Fruit fly (Drosophila melanogaster) whole organism, embryonic: ENCODE results near the gene shf.
A peak's percentile ranks its signal among the peaks of the same experiment; 100 is the strongest.

ENCODE experiments used
- Asciz ChIP-seq: fragments of 200-800 bp; sonication (Bioruptor generic); optimal IDR thresholded peaks from 2 replicates; lab custom pipeline; 2017; ENCODE audit warnings: missing biosample characterization, mild to moderate bottlenecking, missing genetic modification characterization, missing genetic modification reagents
- Awh ChIP-seq: fragments of 200-800 bp; sonication (Bioruptor generic); IDR thresholded peaks from 2 replicates; pipeline ENCODE4, ENCODE4 v1.3.6; 2022; ENCODE audit warnings: missing biosample characterization, missing genetic modification characterization
- Bteb2 ChIP-seq: fragments of 200-800 bp; sonication (Bioruptor generic); optimal IDR thresholded peaks from 2 replicates; lab custom pipeline; 2016; ENCODE audit warnings: missing biosample characterization, missing genetic modification characterization
- CG1024 ChIP-seq: fragments of 200-800 bp; sonication (Bioruptor generic); IDR thresholded peaks from 2 replicates; pipeline ENCODE4 v1.3.6; 2022; ENCODE audit warnings: missing biosample characterization, missing genetic modification characterization
- CG10431 ChIP-seq: fragments of 200-800 bp; sonication (Bioruptor generic); optimal IDR thresholded peaks from 3 replicates; lab custom pipeline; 2018; ENCODE audit warnings: missing biosample characterization, mild to moderate bottlenecking, missing genetic modification characterization
- CG11504 ChIP-seq: fragments of 200-800 bp; sonication (Bioruptor generic); optimal IDR thresholded peaks from 3 replicates; lab custom pipeline; 2019; ENCODE audit warnings: missing biosample characterization, mild to moderate bottlenecking, missing genetic modification characterization, moderate library complexity
- CG11696 ChIP-seq: fragments of 200-800 bp; sonication (Bioruptor generic); IDR thresholded peaks from 2 replicates; pipeline ENCODE4 v1.3.6; 2022; ENCODE audit warnings: missing biosample characterization, missing genetic modification characterization
- CG13123 ChIP-seq: fragments of 200-800 bp; sonication (Bioruptor generic); optimal IDR thresholded peaks from 2 replicates; lab custom pipeline; 2016; ENCODE audit warnings: missing biosample characterization, missing genetic modification characterization
- CG13624 ChIP-seq: fragments of 200-800 bp; sonication (Bioruptor generic); optimal IDR thresholded peaks from 2 replicates; lab custom pipeline; 2016; ENCODE audit warnings: missing biosample characterization, missing genetic modification characterization
- CG14667 ChIP-seq: fragments of 200-800 bp; sonication (Bioruptor generic); IDR thresholded peaks from 2 replicates; pipeline ENCODE4 v1.3.6; 2022; ENCODE audit warnings: missing biosample characterization, missing genetic modification characterization
- CG15073 ChIP-seq: fragments of 200-800 bp; sonication (Bioruptor generic); optimal IDR thresholded peaks from 2 replicates; lab custom pipeline; 2016; ENCODE audit warnings: missing biosample characterization, missing genetic modification characterization
- CG15514 ChIP-seq: fragments of 200-800 bp; sonication (Bioruptor generic); optimal IDR thresholded peaks from 3 replicates; lab custom pipeline; 2017; ENCODE audit warnings: missing biosample characterization, missing genetic modification characterization, mild to moderate bottlenecking, moderate library complexity, missing genetic modification reagents
- CG1602 ChIP-seq: fragments of 200-800 bp; sonication (Bioruptor generic); optimal IDR thresholded peaks from 3 replicates; lab custom pipeline; 2016; ENCODE audit warnings: missing biosample characterization, missing genetic modification characterization
- CG2678 ChIP-seq: fragments of 200-800 bp; sonication (Bioruptor generic); optimal IDR thresholded peaks from 3 replicates; lab custom pipeline; 2019; ENCODE audit warnings: missing biosample characterization, mild to moderate bottlenecking, missing genetic modification characterization, moderate library complexity
- CG3163 ChIP-seq: fragments of 200-800 bp; sonication (Bioruptor generic); optimal IDR thresholded peaks from 3 replicates; lab custom pipeline; 2016; ENCODE audit warnings: missing biosample characterization, missing genetic modification characterization
- CG32767 ChIP-seq: fragments of 200-800 bp; sonication (Bioruptor generic); IDR thresholded peaks from 2 replicates; pipeline ENCODE4 v1.3.6; 2022; ENCODE audit warnings: missing biosample characterization, missing genetic modification characterization
- CG3838 ChIP-seq: fragments of 200-800 bp; sonication (Bioruptor generic); optimal IDR thresholded peaks from 3 replicates; lab custom pipeline; 2016; ENCODE audit warnings: missing biosample characterization, missing genetic modification characterization
- CG6854 ChIP-seq: fragments of 200-800 bp; sonication (Bioruptor generic); optimal IDR thresholded peaks from 3 replicates; lab custom pipeline; 2017; ENCODE audit warnings: missing biosample characterization, mild to moderate bottlenecking, missing genetic modification characterization
- CG8388 ChIP-seq: fragments of 200-800 bp; sonication (Bioruptor generic); optimal IDR thresholded peaks from 2 replicates; lab custom pipeline; 2019; ENCODE audit warnings: missing biosample characterization, mild to moderate bottlenecking, missing genetic modification characterization, moderate library complexity
- CG9215 ChIP-seq: fragments of 200-800 bp; sonication (Bioruptor generic); IDR thresholded peaks from 2 replicates; pipeline ENCODE4 v1.3.6; 2022; ENCODE audit warnings: missing biosample characterization, missing genetic modification characterization
- Camta ChIP-seq: fragments of 200-800 bp; sonication (Bioruptor generic); optimal IDR thresholded peaks from 2 replicates; lab custom pipeline; 2016; ENCODE audit warnings: missing biosample characterization, missing genetic modification characterization
- ERR ChIP-seq: fragments of 200-800 bp; sonication (Bioruptor generic); optimal IDR thresholded peaks from 2 replicates; lab custom pipeline; 2016; ENCODE audit warnings: missing biosample characterization, missing genetic modification characterization
- Elba2 ChIP-seq: fragments of 200-800 bp; sonication (Bioruptor generic); optimal IDR thresholded peaks from 3 replicates; lab custom pipeline; 2016; ENCODE audit warnings: missing biosample characterization, missing genetic modification characterization
- H15 ChIP-seq: fragments of 200-800 bp; sonication (Bioruptor generic); IDR thresholded peaks from 3 replicates; pipeline ENCODE4 v1.3.6; 2022; ENCODE audit warnings: missing biosample characterization, missing genetic modification characterization
- HmgZ ChIP-seq: fragments of 200-800 bp; sonication (Bioruptor generic); optimal IDR thresholded peaks from 2 replicates; lab custom pipeline; 2018; ENCODE audit warnings: missing biosample characterization, mild to moderate bottlenecking, missing genetic modification characterization
- Neu2 ChIP-seq: fragments of 200-800 bp; sonication (Bioruptor generic); optimal IDR thresholded peaks from 3 replicates; lab custom pipeline; 2016; ENCODE audit warnings: missing biosample characterization, missing genetic modification characterization, borderline replicate concordance
- Nf-YA ChIP-seq: fragments of 200-800 bp; sonication (Bioruptor generic); IDR thresholded peaks from 2 replicates; pipeline ENCODE4 v1.3.6; 2022; ENCODE audit warnings: missing biosample characterization, missing genetic modification characterization
- Opbp ChIP-seq: fragments of 200-800 bp; sonication (Bioruptor generic); IDR thresholded peaks from 3 replicates; pipeline ENCODE4 v1.3.6; 2022; ENCODE audit warnings: missing biosample characterization, missing genetic modification characterization; ENCODE audit not compliant: partially characterized antibody
- Spps ChIP-seq: fragments of 200-800 bp; sonication (Bioruptor generic); optimal IDR thresholded peaks from 2 replicates; lab custom pipeline; 2018; ENCODE audit warnings: missing biosample characterization, mild to moderate bottlenecking, missing genetic modification characterization
- Sry-δ ChIP-seq: fragments of 200-800 bp; sonication (Bioruptor generic); optimal IDR thresholded peaks from 2 replicates; lab custom pipeline; 2016; ENCODE audit warnings: missing biosample characterization, missing genetic modification characterization
- az2 ChIP-seq: fragments of 200-800 bp; sonication (Bioruptor generic); optimal IDR thresholded peaks from 3 replicates; lab custom pipeline; 2016; ENCODE audit warnings: missing biosample characterization, missing genetic modification characterization
- bab2 ChIP-seq: fragments of 200-800 bp; sonication (Bioruptor generic); optimal IDR thresholded peaks from 2 replicates; lab custom pipeline; 2016; ENCODE audit warnings: missing biosample characterization, missing genetic modification characterization
- chm ChIP-seq: fragments of 200-800 bp; sonication (Bioruptor generic); IDR thresholded peaks from 2 replicates; pipeline ENCODE4 v1.3.6; 2022; ENCODE audit warnings: missing biosample characterization, missing genetic modification characterization
- corto ChIP-seq: fragments of 200-800 bp; sonication (Bioruptor generic); optimal IDR thresholded peaks from 2 replicates; lab custom pipeline; 2016; ENCODE audit warnings: missing biosample characterization, mild to moderate bottlenecking, missing genetic modification characterization, moderate library complexity
- crol ChIP-seq: fragments of 200-800 bp; sonication (Bioruptor generic); IDR thresholded peaks from 2 replicates; pipeline ENCODE4 v1.3.6; 2022; ENCODE audit warnings: missing biosample characterization, missing genetic modification characterization
- danr ChIP-seq: fragments of 200-800 bp; sonication (Bioruptor generic); IDR thresholded peaks from 2 replicates; pipeline ENCODE4 v1.3.6; 2022; ENCODE audit warnings: missing biosample characterization, missing genetic modification characterization
- ewg ChIP-seq: fragments of 200-800 bp; sonication (Bioruptor generic); optimal IDR thresholded peaks from 3 replicates; lab custom pipeline; 2017; ENCODE audit warnings: mild to moderate bottlenecking, missing biosample characterization, missing genetic modification reagents, missing genetic modification characterization
- gce ChIP-seq: fragments of 200-800 bp; sonication (Bioruptor generic); IDR thresholded peaks from 3 replicates; pipeline ENCODE4 v1.3.6; 2022; ENCODE audit warnings: missing biosample characterization, missing genetic modification characterization
- lov ChIP-seq, 2 experiments: fragments of 200-800 bp in 1 of 2; fragments of >200 bp in 1 of 2; sonication (Bioruptor generic) in 1 of 2; IDR thresholded peaks in 1 of 2; optimal IDR thresholded peaks in 1 of 2; 2 replicates in 1 of 2; 3 replicates in 1 of 2; pipeline versions ENCODE4 v1.3.6 to Lab custom; 2017 to 2022; ENCODE audit warnings: missing biosample characterization in 1 of 2, missing genetic modification characterization in 1 of 2
- nerfin-2 ChIP-seq: fragments of 200-800 bp; sonication (Bioruptor generic); IDR thresholded peaks from 2 replicates; pipeline ENCODE4 v1.3.6; 2022; ENCODE audit warnings: missing biosample characterization, missing genetic modification characterization; ENCODE audit not compliant: partially characterized antibody
- nmo ChIP-seq: fragments of 200-800 bp; sonication (Bioruptor generic); optimal IDR thresholded peaks from 2 replicates; lab custom pipeline; 2018; ENCODE audit warnings: missing biosample characterization, mild to moderate bottlenecking, missing genetic modification characterization, moderate library complexity
- org-1 ChIP-seq: fragments of 200-800 bp; sonication (Bioruptor generic); optimal IDR thresholded peaks from 2 replicates; lab custom pipeline; 2017; ENCODE audit warnings: missing biosample characterization, missing genetic modification characterization
- prd ChIP-seq, 3 experiments: fragments of >200 bp in 2 of 3; fragments of 200-800 bp in 1 of 3; sonication (Bioruptor generic) in 1 of 3; optimal IDR thresholded peaks in 2 of 3; IDR thresholded peaks in 1 of 3; 2 replicates in 2 of 3; 3 replicates in 1 of 3; pipeline versions ENCODE4 v1.3.6 to Lab custom; 2017 to 2022; ENCODE audit warnings: missing biosample characterization in 1 of 3, missing genetic modification characterization in 1 of 3
- run ChIP-seq: fragments of 200-800 bp; sonication (Bioruptor generic); optimal IDR thresholded peaks from 3 replicates; lab custom pipeline; 2018; ENCODE audit warnings: missing biosample characterization, mild to moderate bottlenecking, missing genetic modification characterization
- sens-2 ChIP-seq: fragments of 200-800 bp; sonication (Bioruptor generic); IDR thresholded peaks from 2 replicates; pipeline ENCODE4 v1.3.6; 2022; ENCODE audit warnings: missing biosample characterization, missing genetic modification characterization
- slp2 ChIP-seq: fragments of 200-800 bp; sonication (Bioruptor generic); optimal IDR thresholded peaks from 2 replicates; lab custom pipeline; 2016; ENCODE audit warnings: missing biosample characterization, missing genetic modification characterization
- stc ChIP-seq: fragments of 200-800 bp; sonication (Bioruptor generic); IDR thresholded peaks from 2 replicates; pipeline ENCODE4 v1.3.6; 2022; ENCODE audit warnings: missing biosample characterization, missing genetic modification characterization
- tin ChIP-seq: fragments of 200-800 bp; sonication (Bioruptor generic); optimal IDR thresholded peaks from 3 replicates; lab custom pipeline; 2016; ENCODE audit warnings: missing biosample characterization, missing genetic modification characterization
- wor ChIP-seq: fragments of 200-800 bp; sonication (Bioruptor generic); IDR thresholded peaks from 2 replicates; pipeline ENCODE4 v1.3.6; 2022; ENCODE audit warnings: missing biosample characterization, missing genetic modification characterization
- zen ChIP-seq: fragments of 200-800 bp; sonication (Bioruptor generic); optimal IDR thresholded peaks from 3 replicates; lab custom pipeline; 2018; ENCODE audit warnings: missing biosample characterization, mild to moderate bottlenecking, missing genetic modification characterization, moderate library complexity

The shf gene

dm6 chrX:6800726-6801296 lies 21.4 kb upstream of the shf start (continued):
- TF ChIP-seq Neu2 (GFP tag; lab: Kevin White, UChicago) (no peak), CG8388 (GFP tag; lab: Kevin White, UChicago) (no peak), crol (GFP tag; lab: Robert Waterston, UW) (peak; percentile 100), wor (GFP tag; lab: Robert Waterston, UW) (no peak), gce (GFP tag; lab: Robert Waterston, UW) (no peak), CG9215 (GFP tag; lab: Robert Waterston, UW) (peak; percentile 33; the same call in 1 of the 2 replicates), ERR (GFP tag; lab: Kevin White, UChicago) (no peak), CG13123 (GFP tag; lab: Kevin White, UChicago) (no peak), stc (GFP tag; lab: Robert Waterston, UW) (peak; percentile 35), CG13624 (GFP tag; lab: Kevin White, UChicago) (no peak), ewg (GFP tag; lab: Kevin White, UChicago) (no peak), Nf-YA (GFP tag; lab: Robert Waterston, UW) (no peak), nmo (peak; percentile 24), Elba2 (GFP tag; lab: Kevin White, UChicago) (no peak), CG14667 (GFP tag; lab: Robert Waterston, UW) (no peak), CG11504 (tag; lab: Kevin White, UChicago) (peak; percentile 47), prd (optimal IDR thresholded peaks at IDR 0.05; lab: Kevin White, UChicago) (no peak), prd (GFP tag; IDR thresholded peaks at IDR 0.05; lab: Robert Waterston, UW) (peak; percentile 52; the same call in 2 of the 3 replicates), nerfin-2 (GFP tag; lab: Robert Waterston, UW) (no peak), CG3838 (no peak), CG1602 (no peak), Opbp (GFP tag; lab: Robert Waterston, UW) (no peak), tin (GFP tag; lab: Kevin White, UChicago) (no peak), danr (GFP tag; lab: Robert Waterston, UW) (no peak), chm (no peak), run (tag; lab: Kevin White, UChicago) (no peak), sens-2 (GFP tag; lab: Robert Waterston, UW) (no peak), bab2 (GFP tag; lab: Kevin White, UChicago) (no peak), zen (no peak), CG3163 (GFP tag; lab: Kevin White, UChicago) (no peak), CG2678 (tag; lab: Kevin White, UChicago) (peak; percentile 54), lov (optimal IDR thresholded peaks at IDR 0.05; lab: Kevin White, UChicago) (no peak), lov (GFP tag; IDR thresholded peaks at IDR 0.05; lab: Robert Waterston, UW) (no peak), Camta (GFP tag; lab: Kevin White, UChicago) (no peak), CG15514 (GFP tag; lab: Kevin White, UChicago) (no peak), Awh (peak; percentile 49; the same call in 1 of the 2 replicates), Asciz (GFP tag; lab: Kevin White, UChicago) (no peak), Sry-δ (GFP tag; lab: Kevin White, UChicago) (no peak), CG6854 (GFP tag; lab: Kevin White, UChicago) (no peak), org-1 (no peak), CG1024 (GFP tag; lab: Robert Waterston, UW) (no peak), slp2 (GFP tag; lab: Kevin White, UChicago) (no peak), corto (GFP tag; lab: Kevin White, UChicago) (peak; percentile 4), CG15073 (no peak), CG11696 (GFP tag; lab: Robert Waterston, UW) (peak; percentile 89), Bteb2 (GFP tag; lab: Kevin White, UChicago) (no peak), HmgZ (tag; lab: Kevin White, UChicago) (peak; percentile 38), Spps (tag; lab: Kevin White, UChicago) (no peak), H15 (GFP tag; lab: Robert Waterston, UW) (0 out of 3 replicates have a peak, but pooled peaks have one; percentile 28), CG32767 (GFP tag; lab: Robert Waterston, UW) (no peak), az2 (peak; percentile 49), CG10431 (GFP tag; lab: Kevin White, UChicago) (no peak)
